Worm (Caenorhabditis elegans) whole organism, young adult: Measurements from ENCODE around the gene gbb-2.

ENCODE experiments used
- C17E4.6 ChIP-seq: fragments of 200-800 bp; sonication (Bioruptor generic); IDR thresholded peaks from 2 replicates; pipeline ENCODE4 v1.3.6; 2022; ENCODE audit warnings: missing genetic modification reagents, missing genetic modification characterization, missing compliant biosample characterization
- F23B12.7 ChIP-seq: sonication (generic microtip); optimal IDR thresholded peaks from 2 replicates; lab custom pipeline; 2017; ENCODE audit warnings: missing genetic modification characterization, mild to moderate bottlenecking, missing compliant biosample characterization, antibody characterized with exemption, moderate library complexity; ENCODE audit not compliant: insufficient read depth
- F37B4.10 ChIP-seq: fragments of 200-800 bp; sonication (Bioruptor generic); IDR thresholded peaks from 2 replicates; pipeline ENCODE4 v1.3.6; 2022; ENCODE audit warnings: missing genetic modification characterization, missing compliant biosample characterization
- F39B2.1 ChIP-seq: fragments of 200-800 bp; sonication (Bioruptor generic); IDR thresholded peaks from 2 replicates; pipeline ENCODE4 v1.3.6; 2022; ENCODE audit warnings: missing genetic modification reagents, missing genetic modification characterization, missing compliant biosample characterization
- F49E8.2 ChIP-seq: sonication (generic microtip); optimal IDR thresholded peaks from 3 replicates; lab custom pipeline; 2017; ENCODE audit warnings: missing genetic modification characterization, mild to moderate bottlenecking, missing compliant biosample characterization, antibody characterized with exemption, moderate library complexity; ENCODE audit not compliant: insufficient read depth
- F52B5.7 ChIP-seq: sonication (generic microtip); optimal IDR thresholded peaks from 2 replicates; lab custom pipeline; 2016; ENCODE audit warnings: mild to moderate bottlenecking, missing genetic modification characterization, missing compliant biosample characterization
- F57A8.1 ChIP-seq: fragments of 200-800 bp; sonication (Bioruptor generic); optimal IDR thresholded peaks from 2 replicates; lab custom pipeline; 2018; ENCODE audit warnings: mild to moderate bottlenecking, missing genetic modification characterization, moderate library complexity, missing compliant biosample characterization
- T07F8.4 ChIP-seq: sonication (generic microtip); optimal IDR thresholded peaks from 2 replicates; lab custom pipeline; 2016; ENCODE audit warnings: mild to moderate bottlenecking, missing genetic modification characterization, moderate library complexity, missing compliant biosample characterization
- Y53G8AR.9 ChIP-seq: fragments of 200-800 bp; sonication (Bioruptor generic); conservative IDR thresholded peaks from 2 replicates; pipeline ENCODE4 v1.3.6; 2022; ENCODE audit warnings: missing genetic modification reagents, missing genetic modification characterization, missing compliant biosample characterization
- Y67H2A.10 ChIP-seq: fragments of 200-800 bp; sonication (Bioruptor generic); conservative IDR thresholded peaks from 2 replicates; pipeline ENCODE4 v1.3.6; 2022; ENCODE audit warnings: missing genetic modification reagents, missing genetic modification characterization, missing compliant biosample characterization
- Y95B8A.8 ChIP-seq: fragments of 200-800 bp; sonication (Bioruptor generic); IDR thresholded peaks from 2 replicates; pipeline ENCODE4 v1.3.6; 2022; ENCODE audit warnings: missing genetic modification reagents, missing genetic modification characterization, missing compliant biosample characterization
- ZK185.1 ChIP-seq: sonication (generic microtip); optimal IDR thresholded peaks from 2 replicates; lab custom pipeline; 2016; ENCODE audit warnings: mild to moderate bottlenecking, missing genetic modification characterization, missing compliant biosample characterization; ENCODE audit not compliant: poor library complexity, severe bottlenecking
- akir-1 ChIP-seq: fragments of 200-800 bp; sonication (Bioruptor generic); optimal IDR thresholded peaks from 2 replicates; lab custom pipeline; 2018; ENCODE audit warnings: mild to moderate bottlenecking, missing genetic modification characterization, moderate library complexity, missing compliant biosample characterization
- aptf-3 ChIP-seq: fragments of 200-800 bp; sonication (Bioruptor generic); IDR thresholded peaks from 2 replicates; pipeline ENCODE4 v1.3.6; 2022; ENCODE audit warnings: missing genetic modification characterization, missing compliant biosample characterization
- athp-1 ChIP-seq: sonication (generic microtip); optimal IDR thresholded peaks from 2 replicates; lab custom pipeline; 2017; ENCODE audit warnings: mild to moderate bottlenecking, missing genetic modification characterization, missing compliant biosample characterization
- attf-3 ChIP-seq: fragments of 200-800 bp; sonication (Bioruptor generic); conservative IDR thresholded peaks from 2 replicates; pipeline ENCODE4 v1.3.6; 2022; ENCODE audit warnings: missing genetic modification reagents, missing genetic modification characterization, missing compliant biosample characterization
- ceh-58 ChIP-seq: fragments of 200-800 bp; sonication (Bioruptor generic); IDR thresholded peaks from 2 replicates; pipeline ENCODE4 v1.3.6; 2022; ENCODE audit warnings: missing genetic modification characterization, missing compliant biosample characterization
- ceh-91 ChIP-seq: fragments of 200-800 bp; sonication (Bioruptor generic); IDR thresholded peaks from 2 replicates; pipeline ENCODE4 v1.3.6; 2022; ENCODE audit warnings: missing genetic modification reagents, missing genetic modification characterization, missing compliant biosample characterization
- chd-7 ChIP-seq: sonication (generic microtip); optimal IDR thresholded peaks from 2 replicates; lab custom pipeline; 2016; ENCODE audit warnings: mild to moderate bottlenecking, missing genetic modification characterization, moderate library complexity, missing compliant biosample characterization
- die-1 ChIP-seq: sonication (generic microtip); optimal IDR thresholded peaks from 2 replicates; lab custom pipeline; 2016; ENCODE audit warnings: missing genotype, mild to moderate bottlenecking, missing genetic modification characterization, missing compliant biosample characterization
- efl-1 ChIP-seq: fragments of 150-350 bp; optimal IDR thresholded peaks from 2 replicates; lab custom pipeline; 2014; ENCODE audit warnings: missing biosample characterization, missing genetic modification reagents, missing genetic modification characterization
- egl-18 ChIP-seq: fragments of 200-800 bp; sonication (Bioruptor generic); IDR thresholded peaks from 2 replicates; pipeline ENCODE4 v1.3.6; 2022; ENCODE audit warnings: missing genetic modification reagents, missing genetic modification characterization, missing compliant biosample characterization
- hlh-26 ChIP-seq: fragments of 200-800 bp; sonication (Bioruptor generic); conservative IDR thresholded peaks from 2 replicates; pipeline ENCODE4 v1.3.6; 2022; ENCODE audit warnings: missing genetic modification reagents, missing genetic modification characterization, missing compliant biosample characterization
- hrde-1 ChIP-seq: sonication (generic microtip); optimal IDR thresholded peaks from 2 replicates; lab custom pipeline; 2016; ENCODE audit warnings: missing genetic modification characterization, mild to moderate bottlenecking, missing compliant biosample characterization, moderate library complexity, missing genotype, missing genetic modification reagents, borderline replicate concordance
- lag-1 ChIP-seq: fragments of 200-800 bp; sonication (Bioruptor generic); IDR thresholded peaks from 2 replicates; pipeline ENCODE4 v1.3.6; 2022; ENCODE audit warnings: missing genetic modification reagents, missing genetic modification characterization, missing compliant biosample characterization
- let-526 ChIP-seq: fragments of 200-800 bp; sonication (Bioruptor generic); IDR thresholded peaks from 2 replicates; pipeline ENCODE4 v1.3.6; 2022; ENCODE audit warnings: missing genetic modification reagents, missing genetic modification characterization, missing compliant biosample characterization
- let-607 ChIP-seq, 2 experiments: fragments of 200-800 bp in 1 of 2; sonication (Bioruptor generic) in 1 of 2; sonication (generic microtip) in 1 of 2; optimal IDR thresholded peaks; 2 replicates each; lab custom pipeline; 2016 to 2018; ENCODE audit warnings: mild to moderate bottlenecking in 2 of 2, missing compliant biosample characterization in 2 of 2, missing genetic modification characterization in 2 of 2, moderate library complexity in 2 of 2, missing genotype in 1 of 2
- lin-26 ChIP-seq: fragments of 200-800 bp; sonication (Bioruptor generic); IDR thresholded peaks from 2 replicates; pipeline ENCODE4 v1.3.6; 2022; ENCODE audit warnings: missing genetic modification reagents, missing genetic modification characterization, missing compliant biosample characterization
- lir-1 ChIP-seq: fragments of 200-800 bp; sonication (Bioruptor generic); conservative IDR thresholded peaks from 2 replicates; pipeline ENCODE4 v1.3.6; 2022; ENCODE audit warnings: missing genetic modification reagents, missing genetic modification characterization, missing compliant biosample characterization
- mes-4 ChIP-seq: sonication (generic microtip); optimal IDR thresholded peaks from 2 replicates; lab custom pipeline; 2016; ENCODE audit warnings: missing genotype, missing genetic modification characterization, missing compliant biosample characterization
- nfya-2 ChIP-seq: fragments of 200-800 bp; sonication (Bioruptor generic); IDR thresholded peaks from 2 replicates; pipeline ENCODE4 v1.3.6; 2022; ENCODE audit warnings: missing genetic modification reagents, missing genetic modification characterization, missing compliant biosample characterization
- nhr-179 ChIP-seq: sonication (generic microtip); optimal IDR thresholded peaks from 2 replicates; lab custom pipeline; 2016; ENCODE audit warnings: mild to moderate bottlenecking, missing genetic modification characterization, missing compliant biosample characterization
- nhr-27 ChIP-seq: fragments of 200-800 bp; sonication (Bioruptor generic); optimal IDR thresholded peaks from 2 replicates; lab custom pipeline; 2018; ENCODE audit warnings: mild to moderate bottlenecking, missing genetic modification characterization, moderate library complexity, missing compliant biosample characterization
- nhr-80 ChIP-seq: sonication (generic microtip); optimal IDR thresholded peaks from 2 replicates; lab custom pipeline; 2016; ENCODE audit warnings: missing genetic modification characterization, missing compliant biosample characterization
- repo-1 ChIP-seq: sonication (generic microtip); optimal IDR thresholded peaks from 2 replicates; lab custom pipeline; 2017; ENCODE audit warnings: mild to moderate bottlenecking, missing genetic modification characterization, missing compliant biosample characterization
- sea-2 ChIP-seq: fragments of 200-800 bp; sonication (Bioruptor generic); IDR thresholded peaks from 2 replicates; pipeline ENCODE4 v1.3.6; 2022; ENCODE audit warnings: missing genetic modification characterization, missing compliant biosample characterization
- snpc-1.1 ChIP-seq: sonication (generic microtip); optimal IDR thresholded peaks from 2 replicates; lab custom pipeline; 2017; ENCODE audit warnings: missing genetic modification characterization, mild to moderate bottlenecking, missing compliant biosample characterization, antibody characterized with exemption, moderate library complexity, missing genotype, missing genetic modification reagents; ENCODE audit not compliant: insufficient read depth
- snpc-1.3 ChIP-seq: sonication (generic microtip); optimal IDR thresholded peaks from 2 replicates; lab custom pipeline; 2017; ENCODE audit warnings: missing genetic modification characterization, mild to moderate bottlenecking, missing compliant biosample characterization, antibody characterized with exemption, moderate library complexity, missing genotype, missing genetic modification reagents; ENCODE audit not compliant: insufficient read depth
- snpc-3.4 ChIP-seq: sonication (generic microtip); optimal IDR thresholded peaks from 2 replicates; lab custom pipeline; 2017; ENCODE audit warnings: missing genetic modification characterization, mild to moderate bottlenecking, missing compliant biosample characterization, antibody characterized with exemption, moderate library complexity, missing genotype, missing genetic modification reagents
- snpc-4 ChIP-seq, 5 experiments: fragments of 150-350 bp in 1 of 5; sonication (generic microtip) in 4 of 5; optimal IDR thresholded peaks; 2 replicates each; lab custom pipeline; 2014 to 2018; ENCODE audit warnings: missing genetic modification characterization in 5 of 5, missing biosample characterization in 3 of 5, antibody characterized with exemption in 2 of 5, mild to moderate bottlenecking in 2 of 5, missing compliant biosample characterization in 2 of 5, missing genotype in 2 of 5, moderate library complexity in 2 of 5, missing genetic modification reagents in 1 of 5
- zim-3 ChIP-seq: sonication (generic microtip); optimal IDR thresholded peaks from 2 replicates; lab custom pipeline; 2017; ENCODE audit warnings: mild to moderate bottlenecking, missing genetic modification characterization, moderate library complexity, missing compliant biosample characterization
- ztf-18 ChIP-seq: sonication (generic microtip); optimal IDR thresholded peaks from 2 replicates; lab custom pipeline; 2016; ENCODE audit warnings: missing genotype, mild to moderate bottlenecking, missing genetic modification characterization, missing compliant biosample characterization
- ztf-26 ChIP-seq: sonication (generic microtip); optimal IDR thresholded peaks from 2 replicates; lab custom pipeline; 2017; ENCODE audit warnings: missing genetic modification characterization, missing compliant biosample characterization
- ztf-6 ChIP-seq: fragments of 200-800 bp; sonication (Bioruptor generic); IDR thresholded peaks from 2 replicates; pipeline ENCODE4 v1.3.6; 2022; ENCODE audit warnings: missing genetic modification reagents, missing genetic modification characterization, missing compliant biosample characterization

gbb-2 gene

DNA sequence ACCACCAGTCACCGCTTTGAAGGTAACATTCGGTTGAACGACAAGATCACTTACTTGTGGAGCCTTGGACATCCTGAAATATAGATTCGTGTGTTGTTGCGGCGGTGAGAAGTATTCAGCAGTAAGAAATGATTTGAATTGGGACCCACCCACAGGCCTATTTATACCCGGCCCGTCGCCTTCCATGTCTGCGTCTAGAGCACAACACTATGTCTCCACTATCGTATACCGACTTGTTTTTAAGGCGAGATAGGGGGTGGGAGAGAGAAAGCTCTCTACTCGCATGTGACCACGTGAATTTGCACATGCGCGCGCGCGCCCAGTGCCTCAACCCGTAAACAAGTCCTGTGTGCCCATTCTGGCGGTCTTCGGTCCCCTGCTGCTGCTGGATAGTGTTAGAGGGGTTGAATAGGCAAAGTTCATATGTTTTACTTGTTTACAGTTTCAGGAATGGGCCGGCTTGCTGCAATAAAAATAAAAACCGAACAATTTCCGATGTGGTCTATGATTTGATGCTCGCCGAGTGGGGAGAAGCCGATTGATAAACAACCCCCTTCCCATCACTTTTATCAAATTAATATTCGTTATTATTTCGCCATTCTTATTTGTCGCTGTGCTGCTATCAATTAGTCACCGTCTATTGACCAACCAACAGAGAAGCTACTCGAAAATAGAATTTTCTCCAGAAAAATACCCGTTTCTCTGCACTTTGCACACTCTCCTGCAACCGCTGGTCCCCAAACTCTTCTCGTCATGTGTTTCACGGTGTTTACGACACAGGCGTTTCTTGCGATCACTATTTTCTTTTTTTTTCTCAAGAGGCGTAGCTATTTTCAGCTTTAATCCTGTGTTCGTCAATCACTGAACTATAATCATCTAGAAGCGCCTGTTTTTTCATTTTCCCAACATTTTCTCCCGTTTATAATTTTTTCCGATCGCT is 36.5 kb downstream of the gbb-2 start (continued):
- no peak for TF ChIP-seq snpc-4 (GFP tag; optimal IDR thresholded peaks at IDR 0.05; lab: Kevin White, UChicago)
- peak in 1 of 4 experiments; percentile 37 for TF ChIP-seq snpc-4 (tag; optimal IDR thresholded peaks at IDR 0.05; lab: Kevin White, UChicago)
- TF ChIP-seq nhr-27 (tag; lab: Kevin White, UChicago): no peak
- TF ChIP-seq ceh-58: no peak
- 0 out of 2 replicates have a peak, but pooled peaks have one; percentile 3 for TF ChIP-seq egl-18 (GFP tag; lab: Robert Waterston, UW)
- TF ChIP-seq snpc-1.1 (tag; lab: Kevin White, UChicago): no peak
- TF ChIP-seq nhr-179 (tag; lab: Kevin White, UChicago): no peak
- peak; percentile 42 for TF ChIP-seq nhr-80 (tag; lab: Kevin White, UChicago)
- no peak for TF ChIP-seq ztf-6 (GFP tag; lab: Robert Waterston, UW)
- no peak for TF ChIP-seq snpc-1.3 (tag; lab: Kevin White, UChicago)
- peak; percentile 79 for TF ChIP-seq F52B5.7
- TF ChIP-seq lag-1: no peak
- no peak for TF ChIP-seq F37B4.10 (GFP tag; lab: Robert Waterston, UW)
- no peak for TF ChIP-seq Y95B8A.8 (GFP tag; lab: Robert Waterston, UW)
- TF ChIP-seq let-526 (GFP tag; lab: Robert Waterston, UW): no peak
- no peak for TF ChIP-seq F57A8.1 (GFP tag; lab: Kevin White, UChicago)
- no peak for TF ChIP-seq ZK185.1 (tag; lab: Kevin White, UChicago)
- TF ChIP-seq zim-3: no peak
- peak; percentile 42; the same call in 1 of the 2 replicates for TF ChIP-seq lir-1
- TF ChIP-seq akir-1 (GFP tag; lab: Kevin White, UChicago): peak; percentile 7
- no peak for TF ChIP-seq die-1 (tag; lab: Kevin White, UChicago)
- 0 out of 2 replicates have a peak, but pooled peaks have one; percentile 10 for TF ChIP-seq attf-3
- TF ChIP-seq snpc-3.4: no peak
- TF ChIP-seq ztf-26 (tag; lab: Kevin White, UChicago): no peak
- TF ChIP-seq sea-2: peak; percentile 68; the same call in 1 of the 2 replicates
- no peak for TF ChIP-seq efl-1 (GFP tag; lab: Kevin White, UChicago)
- TF ChIP-seq ztf-18 (tag; lab: Kevin White, UChicago): peak; percentile 43
- TF ChIP-seq T07F8.4 (tag; lab: Kevin White, UChicago): no peak
- TF ChIP-seq hrde-1: no peak
- TF ChIP-seq athp-1 (tag; lab: Kevin White, UChicago): peak; percentile 35
- 0 out of 2 replicates have a peak, but pooled peaks have one; percentile 39 for TF ChIP-seq hlh-26
- no peak for TF ChIP-seq F49E8.2
- no peak for TF ChIP-seq F23B12.7 (tag; lab: Kevin White, UChicago)
- peak; percentile 67; the same call in 1 of the 2 replicates for TF ChIP-seq lin-26 (GFP tag; lab: Robert Waterston, UW)
- no peak for TF ChIP-seq ceh-91 (GFP tag; lab: Robert Waterston, UW)
- TF ChIP-seq C17E4.6 (GFP tag; lab: Robert Waterston, UW): no peak
- no peak for TF ChIP-seq nfya-2 (GFP tag; lab: Robert Waterston, UW)
- TF ChIP-seq mes-4 (tag; lab: Kevin White, UChicago): no peak
- TF ChIP-seq F39B2.1 (GFP tag; lab: Robert Waterston, UW): no peak
- 0 out of 2 replicates have a peak, but pooled peaks have one; percentile 37 for TF ChIP-seq Y67H2A.10 (GFP tag; lab: Robert Waterston, UW)
- no peak for TF ChIP-seq let-607 (tag; optimal IDR thresholded peaks at IDR 0.05; lab: Kevin White, UChicago)
- TF ChIP-seq Y53G8AR.9 (GFP tag; lab: Robert Waterston, UW): no peak; the same call in none of the 2 replicates
- no peak for TF ChIP-seq aptf-3
- peak; percentile 4 for TF ChIP-seq repo-1 (tag; lab: Kevin White, UChicago)
- TF ChIP-seq chd-7 (tag; lab: Kevin White, UChicago): peak; percentile 29
